Worm (Caenorhabditis elegans): ENCODE measurements around the gene ubc-7.

The ubc-7 gene

ce11 chrIII:9626602-9627001 is 4.4 kb downstream of the ubc-7 start:
- TF ChIP-seq elt-2 (tag; optimal IDR thresholded peaks at IDR 0.05) (no peak), ama-1 (optimal IDR thresholded peaks at IDR 0.05) (peak; percentile 56), elt-3 (tag; optimal IDR thresholded peaks at IDR 0.05) (no peak), lsy-12 (tag; optimal IDR thresholded peaks at IDR 0.05) (peak; percentile 13), fkh-2 (tag; optimal IDR thresholded peaks at IDR 0.05) (no peak), mml-1 (tag; optimal IDR thresholded peaks at IDR 0.05) (no peak), hmg-11 (tag; optimal IDR thresholded peaks at IDR 0.05) (no peak), ztf-4 (tag; optimal IDR thresholded peaks at IDR 0.05) (peak; percentile 43), sea-2 (GFP tag; optimal IDR thresholded peaks at IDR 0.05) (no peak), egl-5 (tag; optimal IDR thresholded peaks at IDR 0.05) (no peak), nhr-11 (tag; optimal IDR thresholded peaks at IDR 0.05) (no peak), ZK546.5 (tag; optimal IDR thresholded peaks at IDR 0.05) (no peak), aly-2 (tag; optimal IDR thresholded peaks at IDR 0.05) (no peak)

ce11 chrIII:9623460-9623859 is 7.5 kb downstream of the ubc-7 start:
- TF ChIP-seq jun-1 (tag; optimal IDR thresholded peaks at IDR 0.05) (no peak), eor-1 (tag; optimal IDR thresholded peaks at IDR 0.05) (no peak), nhr-28 (tag; optimal IDR thresholded peaks at IDR 0.05) (no peak), lin-15B (tag; optimal IDR thresholded peaks at IDR 0.05) (no peak), nhr-77 (tag; optimal IDR thresholded peaks at IDR 0.05) (no peak), nhr-43 (tag; optimal IDR thresholded peaks at IDR 0.05; ENCODE audit: poor library complexity, severe bottlenecking) (no peak), fos-1 (tag; optimal IDR thresholded peaks at IDR 0.05) (no peak), mdl-1 (tag; optimal IDR thresholded peaks at IDR 0.05) (no peak), ZK546.5 (tag; optimal IDR thresholded peaks at IDR 0.05) (no peak), lin-39 (tag; optimal IDR thresholded peaks at IDR 0.05) (no peak), ceh-28 (tag; optimal IDR thresholded peaks at IDR 0.05) (no peak), nhr-237 (tag; optimal IDR thresholded peaks at IDR 0.05) (no peak), egl-27 (tag; optimal IDR thresholded peaks at IDR 0.05) (no peak), nhr-67 (tag; optimal IDR thresholded peaks at IDR 0.05) (no peak)

DNA sequence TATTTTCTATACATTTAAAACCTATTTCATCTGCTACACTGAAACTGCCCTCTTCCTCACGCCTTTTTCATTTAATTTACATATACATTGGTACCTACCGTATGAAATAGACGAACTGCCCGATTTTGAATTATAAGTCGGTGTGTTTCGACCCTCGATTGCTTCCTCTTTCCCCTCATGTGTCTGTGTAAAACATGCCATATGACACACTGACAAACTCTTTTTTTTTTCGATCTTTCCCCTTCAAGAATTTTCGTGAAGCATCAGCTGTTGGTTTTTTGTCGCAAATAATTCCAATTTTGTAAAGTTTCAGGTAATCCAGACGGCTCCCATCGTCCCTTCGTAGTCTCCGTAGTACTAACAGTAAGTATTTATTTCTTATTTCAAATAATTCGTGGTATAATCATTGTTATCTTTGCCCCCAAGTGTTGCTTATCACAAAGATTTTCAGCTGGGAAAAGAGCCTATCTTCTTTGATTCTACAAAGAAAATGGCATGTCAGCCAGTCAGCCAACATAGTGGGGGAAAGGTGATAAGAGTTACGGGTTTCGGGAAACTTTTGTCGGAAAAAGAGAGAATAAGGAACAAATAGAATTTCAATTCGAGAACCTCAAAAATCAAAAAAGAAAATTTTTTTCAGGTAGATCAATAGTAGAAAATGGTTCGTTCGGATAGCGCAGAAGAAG is 9.0 kb downstream of the ubc-7 start:
- TF ChIP-seq ceh-16 (tag; optimal IDR thresholded peaks at IDR 0.05) (no peak), ama-1 (optimal IDR thresholded peaks at IDR 0.05) (peak; percentile 54), pqm-1 (tag; optimal IDR thresholded peaks at IDR 0.05) (peak; percentile 63), R02D3.7 (tag; optimal IDR thresholded peaks at IDR 0.05) (no peak), pha-4 (tag; optimal IDR thresholded peaks at IDR 0.05) (peak; percentile 23), nhr-43 (tag; optimal IDR thresholded peaks at IDR 0.05; ENCODE audit: poor library complexity, severe bottlenecking) (no peak), jun-1 (tag; optimal IDR thresholded peaks at IDR 0.05) (no peak), elt-3 (tag; optimal IDR thresholded peaks at IDR 0.05) (no peak), egl-27 (tag; optimal IDR thresholded peaks at IDR 0.05) (no peak), elt-2 (tag; optimal IDR thresholded peaks at IDR 0.05) (peak; percentile 91), lin-39 (tag; optimal IDR thresholded peaks at IDR 0.05) (no peak), nhr-76 (tag; optimal IDR thresholded peaks at IDR 0.05) (no peak), snpc-4 (tag; optimal IDR thresholded peaks at IDR 0.05) (no peak)

- TF ChIP-seq nhr-43 (tag; optimal IDR thresholded peaks at IDR 0.05; ENCODE audit: poor library complexity, severe bottlenecking) = no peak
- no peak for TF ChIP-seq tbx-2 (tag; optimal IDR thresholded peaks at IDR 0.05)
- TF ChIP-seq lsy-12 (tag; optimal IDR thresholded peaks at IDR 0.05) = no peak
- TF ChIP-seq R02D3.7 (tag; optimal IDR thresholded peaks at IDR 0.05) = no peak
- TF ChIP-seq ceh-16 (tag; optimal IDR thresholded peaks at IDR 0.05) = no peak
- TF ChIP-seq nfya-1 (tag; optimal IDR thresholded peaks at IDR 0.05; ENCODE audit: insufficient read depth) = peak; percentile 50
- TF ChIP-seq nhr-25 (tag; optimal IDR thresholded peaks at IDR 0.05) = peak; percentile 17
- TF ChIP-seq pha-4 (tag; optimal IDR thresholded peaks at IDR 0.05) = peak; percentile 39
- no peak for TF ChIP-seq nhr-77 (tag; optimal IDR thresholded peaks at IDR 0.05)
- TF ChIP-seq egl-5 (tag; optimal IDR thresholded peaks at IDR 0.05) = no peak
- TF ChIP-seq elt-2 (tag; optimal IDR thresholded peaks at IDR 0.05) = peak; percentile 71
- TF ChIP-seq mml-1 (tag; optimal IDR thresholded peaks at IDR 0.05) = no peak
- no peak for TF ChIP-seq nhr-237 (tag; optimal IDR thresholded peaks at IDR 0.05)
- TF ChIP-seq daf-12 (tag; optimal IDR thresholded peaks at IDR 0.05) = no peak
- TF ChIP-seq jun-1 (tag; optimal IDR thresholded peaks at IDR 0.05) = no peak
- peak; percentile 34 for TF ChIP-seq ama-1 (optimal IDR thresholded peaks at IDR 0.05)
- TF ChIP-seq ceh-82 (tag; optimal IDR thresholded peaks at IDR 0.05) = no peak
- TF ChIP-seq fkh-2 (tag; optimal IDR thresholded peaks at IDR 0.05) = no peak
- TF ChIP-seq hmg-11 (tag; optimal IDR thresholded peaks at IDR 0.05) = no peak
- no peak for TF ChIP-seq elt-3 (tag; optimal IDR thresholded peaks at IDR 0.05)
- TF ChIP-seq eor-1 (tag; optimal IDR thresholded peaks at IDR 0.05) = no peak
- peak; percentile 40 for TF ChIP-seq nhr-23 (tag; optimal IDR thresholded peaks at IDR 0.05)
- TF ChIP-seq mdl-1 (tag; optimal IDR thresholded peaks at IDR 0.05) = no peak
- TF ChIP-seq lin-15B (tag; optimal IDR thresholded peaks at IDR 0.05) = peak; percentile 6
- peak; percentile 46 for TF ChIP-seq pqm-1 (tag; optimal IDR thresholded peaks at IDR 0.05)
Observed at ce11 chrIII:9620148-9620547, 10.8 kb downstream of the ubc-7 start.
